Worm (Caenorhabditis elegans) whole organism, L4/young adult: ENCODE measurements around the gene frm-3.

Experiments
- dao-5 ChIP-seq: sonication (generic microtip); optimal IDR thresholded peaks from 2 replicates; lab custom pipeline; 2016; ENCODE audit warnings: missing genotype, missing genetic modification characterization, moderate library complexity, missing compliant biosample characterization
- him-1 ChIP-seq: sonication (generic microtip); optimal IDR thresholded peaks from 2 replicates; lab custom pipeline; 2016; ENCODE audit warnings: missing genotype, missing genetic modification reagents, missing genetic modification characterization, missing compliant biosample characterization

ce11 chrX:11555527-11556137 lies 16.7 kb upstream of the frm-3 start:
- no peak for TF ChIP-seq dao-5 (tag; lab: Kevin White, UChicago)
- no peak for TF ChIP-seq him-1 (tag; lab: Kevin White, UChicago)
